Worm (Caenorhabditis elegans) whole organism, L4 larva: Measurements from ENCODE around the gene T03G6.1.

Experiments
- F10B5.3 ChIP-seq: sonication (generic microtip); optimal IDR thresholded peaks from 2 replicates; lab custom pipeline; 2016; ENCODE audit warnings: mild to moderate bottlenecking, missing genetic modification characterization, missing compliant biosample characterization
- F26F4.8 ChIP-seq: fragments of 200-800 bp; sonication (Bioruptor generic); conservative IDR thresholded peaks from 2 replicates; pipeline ENCODE4 v1.3.6; 2022; ENCODE audit warnings: missing genetic modification characterization, missing compliant biosample characterization
- F44E2.7 ChIP-seq: fragments of 200-800 bp; sonication (Bioruptor generic); IDR thresholded peaks from 2 replicates; pipeline ENCODE4 v2.1.2; 2022; ENCODE audit warnings: missing genetic modification characterization, missing compliant biosample characterization
- Y75B8A.6 ChIP-seq: fragments of 200-800 bp; sonication (Bioruptor generic); IDR thresholded peaks from 2 replicates; pipeline ENCODE4 v1.3.6; 2022; ENCODE audit warnings: missing genetic modification reagents, missing genetic modification characterization, missing compliant biosample characterization
- ZK546.5 ChIP-seq, 2 experiments: sonication (generic microtip); optimal IDR thresholded peaks; 2 replicates each; lab custom pipeline; 2017; ENCODE audit warnings: missing biosample characterization in 2 of 2, missing genetic modification characterization in 2 of 2
- ama-1 ChIP-seq: fragments of 150-350 bp; optimal IDR thresholded peaks from 2 replicates; lab custom pipeline; 2014; ENCODE audit warnings: inconsistent platforms, mixed read lengths
- daf-16 ChIP-seq, 3 experiments: sonication (generic microtip); optimal IDR thresholded peaks; 2 replicates each; lab custom pipeline; 2016 to 2017; ENCODE audit warnings: missing genetic modification characterization in 3 of 3, missing genetic modification reagents in 3 of 3, mild to moderate bottlenecking in 2 of 3, missing compliant biosample characterization in 2 of 3, missing biosample characterization in 1 of 3, moderate library complexity in 1 of 3
- duxl-1 ChIP-seq: sonication (generic microtip); optimal IDR thresholded peaks from 2 replicates; lab custom pipeline; 2016; ENCODE audit warnings: mild to moderate bottlenecking, missing genetic modification characterization, moderate library complexity, missing compliant biosample characterization; ENCODE audit not compliant: poor library complexity
- fos-1 ChIP-seq: fragments of 150-350 bp; optimal IDR thresholded peaks from 2 replicates; lab custom pipeline; 2014; ENCODE audit warnings: missing biosample characterization, missing genetic modification characterization
- hlh-11 ChIP-seq: fragments of 200-800 bp; sonication (Bioruptor generic); optimal IDR thresholded peaks from 2 replicates; lab custom pipeline; 2018; ENCODE audit warnings: mild to moderate bottlenecking, missing genetic modification characterization, missing compliant biosample characterization
- hlh-30 ChIP-seq: sonication (generic microtip); optimal IDR thresholded peaks from 2 replicates; lab custom pipeline; 2017; ENCODE audit warnings: antibody characterized with exemption, mild to moderate bottlenecking, missing genetic modification characterization, missing compliant biosample characterization; ENCODE audit not compliant: insufficient read depth
- hmg-1.1 ChIP-seq: fragments of 200-800 bp; sonication (Bioruptor generic); IDR thresholded peaks from 2 replicates; pipeline ENCODE4 v1.3.6; 2022; ENCODE audit warnings: missing genetic modification reagents, missing genetic modification characterization, missing compliant biosample characterization
- jun-1 ChIP-seq: fragments of 150-350 bp; optimal IDR thresholded peaks from 2 replicates; lab custom pipeline; 2014; ENCODE audit warnings: missing biosample characterization, missing genetic modification reagents, missing genetic modification characterization
- lin-1 ChIP-seq: fragments of 200-800 bp; sonication (Bioruptor generic); IDR thresholded peaks from 2 replicates; pipeline ENCODE4 v1.3.6; 2022; ENCODE audit warnings: missing genetic modification reagents, missing genetic modification characterization, missing compliant biosample characterization
- lin-13 ChIP-seq: fragments of 150-350 bp; optimal IDR thresholded peaks from 2 replicates; lab custom pipeline; 2014; ENCODE audit warnings: missing biosample characterization, missing genetic modification reagents, missing genetic modification characterization
- lir-3 ChIP-seq: sonication (generic microtip); optimal IDR thresholded peaks from 2 replicates; lab custom pipeline; 2016; ENCODE audit warnings: mild to moderate bottlenecking, missing genetic modification characterization, missing compliant biosample characterization
- lsy-2 ChIP-seq, 2 experiments: fragments of 150-350 bp in 1 of 2; sonication (generic microtip) in 1 of 2; optimal IDR thresholded peaks; 2 replicates each; lab custom pipeline; 2014 to 2017; ENCODE audit warnings: missing biosample characterization in 2 of 2, missing genetic modification characterization in 2 of 2
- mep-1 ChIP-seq: fragments of 150-350 bp; sonication (generic microtip); optimal IDR thresholded peaks from 3 replicates; lab custom pipeline; 2014; ENCODE audit warnings: missing biosample characterization, missing genetic modification characterization
- mes-2 ChIP-seq: sonication (generic microtip); optimal IDR thresholded peaks from 2 replicates; lab custom pipeline; 2016; ENCODE audit warnings: missing genotype, mild to moderate bottlenecking, missing genetic modification characterization, missing compliant biosample characterization; ENCODE audit not compliant: poor library complexity, severe bottlenecking
- mxl-2 ChIP-seq: fragments of 200-800 bp; sonication (Bioruptor generic); conservative IDR thresholded peaks from 2 replicates; pipeline ENCODE4 v1.3.6; 2022; ENCODE audit warnings: missing genetic modification reagents, missing genetic modification characterization, missing compliant biosample characterization
- mxl-3 ChIP-seq: fragments of 200-800 bp; sonication (Bioruptor generic); optimal IDR thresholded peaks from 2 replicates; lab custom pipeline; 2018; ENCODE audit warnings: mild to moderate bottlenecking, missing genetic modification characterization, missing compliant biosample characterization
- nhr-10 ChIP-seq: fragments of 150-350 bp; optimal IDR thresholded peaks from 2 replicates; lab custom pipeline; 2014; ENCODE audit warnings: missing biosample characterization, missing genetic modification characterization
- nhr-102 ChIP-seq: sonication (generic microtip); optimal IDR thresholded peaks from 2 replicates; lab custom pipeline; 2016; ENCODE audit warnings: mild to moderate bottlenecking, missing genetic modification characterization, moderate library complexity, missing compliant biosample characterization
- nhr-11 ChIP-seq: fragments of 150-350 bp; optimal IDR thresholded peaks from 2 replicates; lab custom pipeline; 2014; ENCODE audit warnings: missing biosample characterization, missing genetic modification characterization
- nhr-111 ChIP-seq: fragments of 200-800 bp; sonication (Bioruptor generic); optimal IDR thresholded peaks from 2 replicates; lab custom pipeline; 2018; ENCODE audit warnings: mild to moderate bottlenecking, missing genetic modification characterization, missing compliant biosample characterization
- nhr-48 ChIP-seq: sonication (generic microtip); optimal IDR thresholded peaks from 2 replicates; lab custom pipeline; 2016; ENCODE audit warnings: mild to moderate bottlenecking, missing genetic modification characterization, missing compliant biosample characterization
- spr-1 ChIP-seq: sonication (generic microtip); optimal IDR thresholded peaks from 2 replicates; lab custom pipeline; 2016; ENCODE audit warnings: mild to moderate bottlenecking, missing genetic modification characterization, missing compliant biosample characterization
- unc-130 ChIP-seq: sonication (generic microtip); optimal IDR thresholded peaks from 2 replicates; lab custom pipeline; 2016; ENCODE audit warnings: missing genetic modification reagents, missing genetic modification characterization, missing compliant biosample characterization
- unc-39 ChIP-seq: sonication (generic microtip); optimal IDR thresholded peaks from 2 replicates; lab custom pipeline; 2017; ENCODE audit warnings: missing biosample characterization, missing genetic modification characterization
- unc-62 ChIP-seq, 3 experiments: fragments of 150-350 bp in 1 of 3; sonication (generic microtip); optimal IDR thresholded peaks in 2 of 3; peaks in 1 of 3; 1 replicate in 1 of 3; 2 replicates in 2 of 3; lab custom pipeline; 2014 to 2017; ENCODE audit warnings: missing biosample characterization in 3 of 3, missing genetic modification characterization in 3 of 3, missing genetic modification reagents in 3 of 3, missing genotype in 1 of 3
- vab-7 ChIP-seq: fragments of 200-800 bp; sonication (Bioruptor generic); IDR thresholded peaks from 2 replicates; pipeline ENCODE4 v1.3.6; 2022; ENCODE audit warnings: missing genetic modification reagents, missing genetic modification characterization, missing compliant biosample characterization
- zag-1 ChIP-seq: fragments of 150-350 bp; optimal IDR thresholded peaks from 2 replicates; lab custom pipeline; 2014; ENCODE audit warnings: missing biosample characterization, missing genetic modification characterization
- zfp-2 ChIP-seq: sonication (generic microtip); optimal IDR thresholded peaks from 2 replicates; lab custom pipeline; 2016; ENCODE audit warnings: mild to moderate bottlenecking, missing genetic modification characterization, missing compliant biosample characterization
- zfp-3 ChIP-seq: fragments of 200-800 bp; sonication (Bioruptor generic); conservative IDR thresholded peaks from 2 replicates; pipeline ENCODE4 v1.3.6; 2022; ENCODE audit warnings: missing genetic modification reagents, missing genetic modification characterization, missing compliant biosample characterization
- ztf-11 ChIP-seq: fragments of 150-350 bp; optimal IDR thresholded peaks from 2 replicates; lab custom pipeline; 2014; ENCODE audit warnings: missing biosample characterization, missing genetic modification characterization
- ztf-7 ChIP-seq: fragments of 150-350 bp; optimal IDR thresholded peaks from 2 replicates; lab custom pipeline; 2014; ENCODE audit warnings: missing biosample characterization, missing genetic modification characterization

Gene T03G6.1

DNA sequence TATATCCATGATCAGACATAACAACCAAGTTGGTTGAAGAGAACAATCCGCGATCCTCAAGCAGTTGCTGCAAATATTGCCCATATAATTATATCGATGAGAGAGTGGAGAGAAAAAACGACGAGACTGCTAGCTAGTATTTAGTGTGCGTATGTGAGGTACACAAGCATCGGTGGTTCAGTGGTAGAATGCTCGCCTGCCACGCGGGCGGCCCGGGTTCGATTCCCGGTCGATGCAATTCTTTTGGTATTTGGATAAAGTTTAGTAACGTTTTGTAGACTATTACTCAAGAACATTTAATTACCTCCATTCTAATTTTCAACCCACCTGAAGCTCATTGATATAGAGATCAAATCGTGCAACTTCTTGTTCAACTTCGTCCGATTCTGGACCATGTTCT is 5.0 kb downstream of the T03G6.1 start (continued):
- TF ChIP-seq duxl-1 (tag; lab: Kevin White, UChicago): peak; percentile 77
- no peak for TF ChIP-seq fos-1 (tag; lab: Kevin White, UChicago)
- TF ChIP-seq ZK546.5 (tag; optimal IDR thresholded peaks at IDR 0.05; lab: Kevin White, UChicago): no peak
- TF ChIP-seq mes-2: peak; percentile 88
- TF ChIP-seq Y75B8A.6 (GFP tag; lab: Robert Waterston, UW): peak; percentile 87
- peak; percentile 49 for TF ChIP-seq ztf-7 (tag; lab: Kevin White, UChicago)
- no peak for TF ChIP-seq ztf-11 (tag; lab: Kevin White, UChicago)
- TF ChIP-seq lsy-2 (tag; optimal IDR thresholded peaks at IDR 0.05; lab: Kevin White, UChicago): peak in 1 of 2 experiments; percentile 68
- TF ChIP-seq zfp-3 (GFP tag; lab: Robert Waterston, UW): peak; percentile 56; the same call in 1 of the 2 replicates
- no peak for TF ChIP-seq zag-1 (tag; lab: Kevin White, UChicago)
- TF ChIP-seq unc-130 (GFP tag; lab: Kevin White, UChicago): peak; percentile 67
- peak; percentile 79; the same call in 1 of the 2 replicates for TF ChIP-seq F44E2.7 (GFP tag; lab: Robert Waterston, UW)
- TF ChIP-seq jun-1 (tag; lab: Kevin White, UChicago): peak; percentile 16
- peak; percentile 80 for TF ChIP-seq lin-1 (GFP tag; lab: Robert Waterston, UW)
- no peak for TF ChIP-seq zfp-2 (tag; lab: Kevin White, UChicago)
- TF ChIP-seq ama-1 (lab: Kevin White, UChicago): no peak
- peak; percentile 73 to 84 for TF ChIP-seq daf-16 (GFP tag; optimal IDR thresholded peaks at IDR 0.05; lab: Kevin White, UChicago)
- no peak for TF ChIP-seq daf-16 (tag; optimal IDR thresholded peaks at IDR 0.05; lab: Kevin White, UChicago)
- TF ChIP-seq hlh-30 (tag; lab: Kevin White, UChicago): peak; percentile 71
- TF ChIP-seq mxl-2 (GFP tag; lab: Robert Waterston, UW): peak; percentile 77
- TF ChIP-seq F10B5.3 (tag; lab: Kevin White, UChicago): no peak
- TF ChIP-seq mxl-3 (GFP tag; lab: Kevin White, UChicago): peak; percentile 74
- peak; percentile 14 for TF ChIP-seq nhr-48 (tag; lab: Kevin White, UChicago)
- peak; percentile 89 for TF ChIP-seq vab-7 (GFP tag; lab: Robert Waterston, UW)
- TF ChIP-seq lir-3 (tag; lab: Kevin White, UChicago): peak; percentile 29
- no peak for TF ChIP-seq unc-39 (tag; lab: Kevin White, UChicago)
- TF ChIP-seq mep-1: peak; percentile 85

DNA sequence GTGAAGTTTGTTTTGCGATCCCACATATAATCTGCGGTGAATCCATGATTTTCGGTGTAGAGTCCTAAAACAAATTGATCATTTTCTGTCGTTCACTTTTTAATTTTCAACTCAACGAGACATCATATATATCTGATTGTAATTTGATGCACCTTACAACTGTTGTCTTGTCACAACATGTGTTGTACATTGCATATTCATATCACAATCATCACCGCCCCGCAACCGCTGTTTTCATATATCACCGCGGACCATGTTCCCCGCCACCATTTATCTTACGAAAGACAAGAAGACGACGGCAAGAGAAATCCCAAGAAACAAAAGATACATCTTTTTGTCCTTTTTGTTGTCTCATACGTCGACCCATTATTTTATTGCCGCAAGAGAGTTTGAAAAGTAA is 6.1 kb downstream of the T03G6.1 start:
- TF ChIP-seq spr-1 (tag; lab: Kevin White, UChicago): no peak

ce11 chrX:2615626-2616025 is 7.6 kb downstream of the T03G6.1 start, which contains the start of gene T03G6.3:
Gene T03G6.3, minus strand, starts transcription at chrX:2615726.
- TF ChIP-seq lin-13 (GFP tag; lab: Kevin White, UChicago): no peak
- TF ChIP-seq unc-62 (GFP tag; optimal IDR thresholded peaks at IDR 0.05 in 1 of 2; lab: Kevin White, UChicago): peak in 1 of 2 experiments; percentile 82
- TF ChIP-seq unc-62 (tag; optimal IDR thresholded peaks at IDR 0.05; lab: Kevin White, UChicago): no peak

DNA sequence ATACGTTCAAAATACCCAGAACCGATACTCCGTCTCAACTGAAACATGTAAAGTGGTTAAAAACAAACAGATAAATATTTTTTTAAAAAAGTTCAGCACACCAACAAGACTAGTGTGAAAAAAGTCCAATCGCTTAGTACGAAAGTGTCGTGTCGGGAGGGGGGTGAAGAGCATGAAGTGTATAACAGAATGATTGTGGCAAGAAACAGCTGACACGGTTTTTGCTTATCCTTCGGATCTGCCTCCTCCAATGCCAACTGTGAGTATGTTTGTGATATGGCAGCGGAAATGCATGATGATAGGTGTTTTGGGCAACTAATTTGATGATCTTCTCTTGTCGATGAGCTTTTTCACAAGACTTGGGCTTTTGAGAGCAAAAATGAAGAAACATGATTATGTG is 12.3 kb downstream of the T03G6.1 start:
- TF ChIP-seq nhr-11 (tag; lab: Kevin White, UChicago) (peak; percentile 52), ZK546.5 (tag; optimal IDR thresholded peaks at IDR 0.05; lab: Kevin White, UChicago) (no peak), hlh-11 (tag; lab: Kevin White, UChicago) (peak; percentile 32), zfp-3 (GFP tag; lab: Robert Waterston, UW) (no peak), daf-16 (GFP tag; optimal IDR thresholded peaks at IDR 0.05; lab: Kevin White, UChicago) (peak in 1 of 2 experiments; percentile 86), daf-16 (tag; optimal IDR thresholded peaks at IDR 0.05; lab: Kevin White, UChicago) (no peak)

DNA sequence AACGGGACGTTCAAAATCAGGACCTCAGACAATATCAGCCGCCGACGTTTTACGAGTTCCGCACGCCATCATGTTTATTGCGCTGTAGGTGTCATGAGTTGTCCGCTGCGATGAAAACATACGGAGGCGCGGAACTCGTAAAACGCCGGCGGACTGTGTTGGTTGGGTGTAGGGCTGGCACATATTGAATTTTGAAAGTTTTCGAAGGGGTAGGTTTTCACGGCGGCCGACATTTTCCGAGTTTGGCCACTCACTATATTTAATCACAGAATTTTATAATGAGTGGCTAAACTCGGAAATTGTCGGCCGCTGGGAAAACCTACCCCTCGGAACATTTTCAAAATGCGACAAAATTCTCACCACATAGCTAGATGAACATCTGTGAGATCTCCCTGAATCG is 18.1 kb downstream of the T03G6.1 start:
- TF ChIP-seq F26F4.8 (GFP tag; lab: Robert Waterston, UW) (no peak), nhr-10 (tag; lab: Kevin White, UChicago) (no peak), zfp-3 (GFP tag; lab: Robert Waterston, UW) (no peak), nhr-111 (no peak), hmg-1.1 (GFP tag; lab: Robert Waterston, UW) (no peak), nhr-102 (tag; lab: Kevin White, UChicago) (no peak), unc-62 (GFP tag; optimal IDR thresholded peaks at IDR 0.05 in 1 of 2; lab: Kevin White, UChicago) (no peak), unc-62 (tag; optimal IDR thresholded peaks at IDR 0.05; lab: Kevin White, UChicago) (no peak)
